Worm (Caenorhabditis elegans): ENCODE measurements around the gene K09C6.7.
"Not testable (repeated sequence)": the region's sequence is repeated elsewhere in the genome, so short reads cannot be mapped to it uniquely, and the experiment has no call there.

- TF ChIP-seq fkh-10 (GFP tag; optimal IDR thresholded peaks at IDR 0.05); T23F11.4 (GFP tag; optimal IDR thresholded peaks at IDR 0.05); lim-6 (tag; optimal IDR thresholded peaks at IDR 0.05); hlh-6 (tag; optimal IDR thresholded peaks at IDR 0.05); che-1 (tag; optimal IDR thresholded peaks at IDR 0.05): not testable (repeated sequence)
These were observed at the start of gene K09C6.7, which contains the start of gene K09C6.10 for ce11 chrV:838984-839471.

Data from whole organism, late embryonic.